Worm (Caenorhabditis elegans) whole organism, young adult: ENCODE measurements around the gene T01D3.6.

Source experiments
- B0019.2 ChIP-seq: fragments of 200-800 bp; sonication (Bioruptor generic); conservative IDR thresholded peaks from 2 replicates; pipeline ENCODE4 v1.3.6; 2022; ENCODE audit warnings: missing genetic modification reagents, missing genetic modification characterization, missing compliant biosample characterization
- B0336.3 ChIP-seq: fragments of 200-800 bp; sonication (Bioruptor generic); IDR thresholded peaks from 2 replicates; pipeline ENCODE4 v1.3.6; 2022; ENCODE audit warnings: missing genetic modification characterization, missing compliant biosample characterization
- C06A6.2 ChIP-seq: fragments of 200-800 bp; sonication (Bioruptor generic); conservative IDR thresholded peaks from 2 replicates; pipeline ENCODE4 v1.3.6; 2022; ENCODE audit warnings: missing genetic modification characterization, missing compliant biosample characterization
- K11D2.4 ChIP-seq: fragments of 200-800 bp; sonication (Bioruptor generic); IDR thresholded peaks from 2 replicates; pipeline ENCODE4 v1.3.6; 2022; ENCODE audit warnings: missing genetic modification reagents, missing genetic modification characterization, missing compliant biosample characterization
- T07F8.4 ChIP-seq: sonication (generic microtip); optimal IDR thresholded peaks from 2 replicates; lab custom pipeline; 2016; ENCODE audit warnings: mild to moderate bottlenecking, missing genetic modification characterization, moderate library complexity, missing compliant biosample characterization
- T26A5.8 ChIP-seq: sonication (generic microtip); optimal IDR thresholded peaks from 2 replicates; lab custom pipeline; 2016; ENCODE audit warnings: missing genetic modification characterization, missing compliant biosample characterization
- Y53G8AR.9 ChIP-seq: fragments of 200-800 bp; sonication (Bioruptor generic); conservative IDR thresholded peaks from 2 replicates; pipeline ENCODE4 v1.3.6; 2022; ENCODE audit warnings: missing genetic modification reagents, missing genetic modification characterization, missing compliant biosample characterization
- Y67H2A.10 ChIP-seq: fragments of 200-800 bp; sonication (Bioruptor generic); conservative IDR thresholded peaks from 2 replicates; pipeline ENCODE4 v1.3.6; 2022; ENCODE audit warnings: missing genetic modification reagents, missing genetic modification characterization, missing compliant biosample characterization
- akir-1 ChIP-seq: fragments of 200-800 bp; sonication (Bioruptor generic); optimal IDR thresholded peaks from 2 replicates; lab custom pipeline; 2018; ENCODE audit warnings: mild to moderate bottlenecking, missing genetic modification characterization, moderate library complexity, missing compliant biosample characterization
- aptf-2 ChIP-seq: fragments of 200-800 bp; sonication (Bioruptor generic); conservative IDR thresholded peaks from 2 replicates; pipeline ENCODE4 v1.3.6; 2022; ENCODE audit warnings: missing genetic modification reagents, missing genetic modification characterization, missing compliant biosample characterization
- attf-6 ChIP-seq: fragments of 200-800 bp; sonication (Bioruptor generic); IDR thresholded peaks from 2 replicates; pipeline ENCODE4 v1.3.6; 2022; ENCODE audit warnings: missing genetic modification reagents, missing genetic modification characterization, missing compliant biosample characterization
- ceh-100 ChIP-seq: fragments of 200-800 bp; sonication (Bioruptor generic); IDR thresholded peaks from 2 replicates; pipeline ENCODE4 v1.3.6; 2022; ENCODE audit warnings: missing genetic modification reagents, missing genetic modification characterization, missing compliant biosample characterization
- ceh-27 ChIP-seq: fragments of 200-800 bp; sonication (Bioruptor generic); optimal IDR thresholded peaks from 2 replicates; lab custom pipeline; 2018; ENCODE audit warnings: mild to moderate bottlenecking, missing genetic modification characterization, moderate library complexity, missing compliant biosample characterization
- ceh-40 ChIP-seq: fragments of 200-800 bp; sonication (Bioruptor generic); IDR thresholded peaks from 2 replicates; pipeline ENCODE4 v1.3.6; 2022; ENCODE audit warnings: missing genetic modification characterization, missing compliant biosample characterization
- ceh-79 ChIP-seq: sonication (generic microtip); optimal IDR thresholded peaks from 2 replicates; lab custom pipeline; 2017; ENCODE audit warnings: mild to moderate bottlenecking, missing genetic modification characterization, missing compliant biosample characterization
- chd-7 ChIP-seq: sonication (generic microtip); optimal IDR thresholded peaks from 2 replicates; lab custom pipeline; 2016; ENCODE audit warnings: mild to moderate bottlenecking, missing genetic modification characterization, moderate library complexity, missing compliant biosample characterization
- dox-1 ChIP-seq: fragments of 200-800 bp; sonication (Bioruptor generic); IDR thresholded peaks from 2 replicates; pipeline ENCODE4 v1.3.6; 2022; ENCODE audit warnings: missing genetic modification reagents, missing genetic modification characterization, missing compliant biosample characterization
- dpff-1 ChIP-seq: sonication (generic microtip); optimal IDR thresholded peaks from 2 replicates; lab custom pipeline; 2017; ENCODE audit warnings: mild to moderate bottlenecking, missing genetic modification characterization, missing compliant biosample characterization
- hlh-12 ChIP-seq: sonication (generic microtip); optimal IDR thresholded peaks from 2 replicates; lab custom pipeline; 2016; ENCODE audit warnings: missing genetic modification characterization, missing compliant biosample characterization
- lin-26 ChIP-seq: fragments of 200-800 bp; sonication (Bioruptor generic); IDR thresholded peaks from 2 replicates; pipeline ENCODE4 v1.3.6; 2022; ENCODE audit warnings: missing genetic modification reagents, missing genetic modification characterization, missing compliant biosample characterization
- lin-54 ChIP-seq: fragments of 200-800 bp; sonication (Bioruptor generic); optimal IDR thresholded peaks from 2 replicates; lab custom pipeline; 2018; ENCODE audit warnings: mild to moderate bottlenecking, missing genetic modification characterization, missing compliant biosample characterization
- lsy-27 ChIP-seq: sonication (generic microtip); optimal IDR thresholded peaks from 2 replicates; lab custom pipeline; 2017; ENCODE audit warnings: missing genetic modification characterization, mild to moderate bottlenecking, missing compliant biosample characterization, antibody characterized with exemption, missing genotype, borderline replicate concordance; ENCODE audit not compliant: insufficient read depth
- madf-3 ChIP-seq: fragments of 200-800 bp; sonication (Bioruptor generic); IDR thresholded peaks from 2 replicates; pipeline ENCODE4 v1.3.6; 2022; ENCODE audit warnings: missing genetic modification reagents, missing genetic modification characterization, missing compliant biosample characterization
- madf-6 ChIP-seq: fragments of 200-800 bp; sonication (Bioruptor generic); IDR thresholded peaks from 2 replicates; pipeline ENCODE4 v1.3.6; 2022; ENCODE audit warnings: missing genetic modification reagents, missing genetic modification characterization, missing compliant biosample characterization
- nfyb-1 ChIP-seq: fragments of 200-800 bp; sonication (Bioruptor generic); IDR thresholded peaks from 2 replicates; pipeline ENCODE4 v1.3.6; 2022; ENCODE audit warnings: missing genetic modification reagents, missing genetic modification characterization, missing compliant biosample characterization
- nhr-27 ChIP-seq: fragments of 200-800 bp; sonication (Bioruptor generic); optimal IDR thresholded peaks from 2 replicates; lab custom pipeline; 2018; ENCODE audit warnings: mild to moderate bottlenecking, missing genetic modification characterization, moderate library complexity, missing compliant biosample characterization
- rpc-1 ChIP-seq, 2 experiments: fragments of 150-350 bp in 1 of 2; sonication (generic microtip) in 1 of 2; optimal IDR thresholded peaks; 2 replicates each; lab custom pipeline; 2014 to 2018; ENCODE audit warnings: missing biosample characterization in 1 of 2, missing genetic modification characterization in 1 of 2, missing genetic modification reagents in 1 of 2, missing genotype in 1 of 2
- sdz-38 ChIP-seq: sonication (generic microtip); optimal IDR thresholded peaks from 2 replicates; lab custom pipeline; 2016; ENCODE audit warnings: missing genotype, missing genetic modification characterization, missing compliant biosample characterization
- sea-2 ChIP-seq: fragments of 200-800 bp; sonication (Bioruptor generic); IDR thresholded peaks from 2 replicates; pipeline ENCODE4 v1.3.6; 2022; ENCODE audit warnings: missing genetic modification characterization, missing compliant biosample characterization
- snpc-1.1 ChIP-seq: sonication (generic microtip); optimal IDR thresholded peaks from 2 replicates; lab custom pipeline; 2017; ENCODE audit warnings: missing genetic modification characterization, mild to moderate bottlenecking, missing compliant biosample characterization, antibody characterized with exemption, moderate library complexity, missing genotype, missing genetic modification reagents; ENCODE audit not compliant: insufficient read depth
- snpc-1.3 ChIP-seq: sonication (generic microtip); optimal IDR thresholded peaks from 2 replicates; lab custom pipeline; 2017; ENCODE audit warnings: missing genetic modification characterization, mild to moderate bottlenecking, missing compliant biosample characterization, antibody characterized with exemption, moderate library complexity, missing genotype, missing genetic modification reagents; ENCODE audit not compliant: insufficient read depth
- snpc-4 ChIP-seq, 5 experiments: fragments of 150-350 bp in 1 of 5; sonication (generic microtip) in 4 of 5; optimal IDR thresholded peaks; 2 replicates each; lab custom pipeline; 2014 to 2018; ENCODE audit warnings: missing genetic modification characterization in 5 of 5, missing biosample characterization in 3 of 5, antibody characterized with exemption in 2 of 5, mild to moderate bottlenecking in 2 of 5, missing compliant biosample characterization in 2 of 5, missing genotype in 2 of 5, moderate library complexity in 2 of 5, missing genetic modification reagents in 1 of 5
- tbx-9 ChIP-seq: sonication (generic microtip); optimal IDR thresholded peaks from 2 replicates; lab custom pipeline; 2016; ENCODE audit warnings: borderline replicate concordance, missing genetic modification characterization, inconsistent platforms, missing compliant biosample characterization
- zfh-2 ChIP-seq: fragments of 200-800 bp; sonication (Bioruptor generic); conservative IDR thresholded peaks from 2 replicates; pipeline ENCODE4 v1.3.6; 2022; ENCODE audit warnings: missing genetic modification reagents, missing genetic modification characterization, missing compliant biosample characterization
- ztf-18 ChIP-seq: sonication (generic microtip); optimal IDR thresholded peaks from 2 replicates; lab custom pipeline; 2016; ENCODE audit warnings: missing genotype, mild to moderate bottlenecking, missing genetic modification characterization, missing compliant biosample characterization

Gene T01D3.6

DNA sequence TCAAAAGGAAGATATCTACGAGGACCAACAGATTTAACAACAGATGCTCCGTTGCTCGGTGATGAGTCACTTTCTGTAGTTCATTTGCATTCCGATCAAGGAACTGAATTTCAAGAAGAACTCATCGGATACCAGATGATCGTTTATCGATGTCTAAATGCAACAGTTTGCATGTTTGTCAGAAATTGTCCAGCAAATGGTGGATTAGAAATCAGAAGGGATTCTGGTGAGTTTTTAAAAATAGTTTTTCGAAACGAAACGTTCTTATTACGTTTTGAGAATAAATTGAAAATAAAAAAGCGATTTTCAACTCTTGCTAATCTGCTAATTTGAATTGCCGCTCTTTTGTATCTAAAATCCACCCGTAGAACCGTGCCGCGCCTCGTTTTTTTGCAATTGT lies 36.8 kb upstream of the T01D3.6 start:
- no peak for TF ChIP-seq sea-2 (GFP tag; lab: Robert Waterston, UW)
- TF ChIP-seq chd-7 (tag; lab: Kevin White, UChicago), result no peak
- no peak for TF ChIP-seq T07F8.4
- no peak for TF ChIP-seq T26A5.8
- TF ChIP-seq ceh-100 (GFP tag; lab: Robert Waterston, UW), result no peak
- no peak for TF ChIP-seq dpff-1 (tag; lab: Kevin White, UChicago)
- TF ChIP-seq madf-3, result no peak
- no peak for TF ChIP-seq B0336.3 (GFP tag; lab: Robert Waterston, UW)
- TF ChIP-seq ztf-18 (tag; lab: Kevin White, UChicago), result no peak
- TF ChIP-seq lin-26, result no peak
- no peak for TF ChIP-seq akir-1 (GFP tag; lab: Kevin White, UChicago)
- TF ChIP-seq C06A6.2, result no peak
- TF ChIP-seq lsy-27, result no peak
- TF ChIP-seq, all 124 proteins: peak for 0

DNA sequence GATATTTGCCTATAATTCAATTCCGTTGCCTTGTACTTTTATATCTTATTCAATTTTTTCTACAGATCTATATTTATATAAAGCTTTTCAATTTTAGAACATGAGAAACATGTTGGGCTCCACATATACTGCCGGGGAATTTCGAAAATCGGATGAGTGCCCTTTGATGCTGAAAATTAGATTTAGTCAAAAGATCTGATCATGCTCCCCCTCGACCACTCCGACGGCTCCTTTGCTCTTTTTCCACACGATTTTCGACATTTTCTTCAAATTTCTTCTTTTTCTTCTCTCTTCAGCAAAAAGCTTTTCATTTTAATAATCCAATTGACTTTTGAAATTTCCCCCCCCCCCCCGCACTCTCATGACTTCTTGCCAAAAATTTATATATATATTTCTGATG lies 35.2 kb upstream of the T01D3.6 start:
- TF ChIP-seq ztf-18 (tag; lab: Kevin White, UChicago) (no peak), snpc-4 (GFP tag; optimal IDR thresholded peaks at IDR 0.05; lab: Kevin White, UChicago) (no peak), snpc-4 (tag; optimal IDR thresholded peaks at IDR 0.05; lab: Kevin White, UChicago) (no peak), Y53G8AR.9 (GFP tag; lab: Robert Waterston, UW) (no peak), lin-54 (no peak), aptf-2 (GFP tag; lab: Robert Waterston, UW) (no peak), ceh-79 (tag; lab: Kevin White, UChicago) (no peak), dox-1 (GFP tag; lab: Robert Waterston, UW) (no peak), nhr-27 (tag; lab: Kevin White, UChicago) (no peak), zfh-2 (GFP tag; lab: Robert Waterston, UW) (no peak), B0019.2 (GFP tag; lab: Robert Waterston, UW) (no peak), sea-2 (GFP tag; lab: Robert Waterston, UW) (no peak)

DNA sequence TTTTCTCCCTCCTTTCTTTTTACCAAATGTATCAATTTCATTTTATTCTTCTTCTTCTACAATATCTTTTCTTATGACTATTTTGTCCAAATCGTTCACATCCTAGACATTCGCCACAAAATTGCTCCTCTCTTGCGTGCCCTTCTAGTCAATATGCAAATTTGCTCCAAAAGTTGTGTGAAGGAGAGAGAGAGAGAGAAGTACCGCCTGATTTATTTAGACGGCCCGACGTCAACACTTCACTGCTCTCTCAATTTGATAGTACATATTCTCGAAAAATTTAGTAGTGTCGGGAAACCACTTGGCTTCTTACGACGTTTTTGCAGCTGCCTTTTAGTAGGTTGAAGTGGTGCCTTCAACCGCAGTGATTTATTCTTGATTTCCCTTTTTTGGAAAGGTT lies 30.1 kb upstream of the T01D3.6 start:
- TF ChIP-seq sdz-38 (tag; lab: Kevin White, UChicago) (no peak), ceh-27 (GFP tag; lab: Kevin White, UChicago) (peak; percentile 32)
- TF ChIP-seq, all 124 proteins: peak for 1

DNA sequence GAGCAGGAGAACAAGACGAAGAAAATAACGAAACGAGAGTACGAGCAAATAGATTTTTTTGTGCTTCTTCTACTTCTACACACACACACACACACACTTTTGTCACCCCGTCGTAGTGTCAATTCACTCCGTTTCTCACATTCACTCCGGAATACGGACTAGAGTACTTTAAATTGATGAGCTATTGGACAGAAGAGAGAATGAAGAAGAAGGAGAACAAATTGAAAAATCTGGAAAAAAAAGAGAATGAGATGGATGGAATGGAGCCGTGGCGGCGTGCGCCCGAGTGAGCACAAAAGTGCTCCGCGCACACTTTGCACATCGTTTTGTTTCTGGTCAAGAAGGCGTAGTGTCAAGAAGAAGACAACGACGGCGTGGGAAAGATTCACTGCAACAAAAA lies 29.1 kb upstream of the T01D3.6 start:
- TF ChIP-seq lin-26 (no peak), akir-1 (GFP tag; lab: Kevin White, UChicago) (no peak), snpc-1.3 (no peak), dpff-1 (tag; lab: Kevin White, UChicago) (no peak), nfyb-1 (GFP tag; lab: Robert Waterston, UW) (no peak), snpc-1.1 (tag; lab: Kevin White, UChicago) (no peak), tbx-9 (tag; lab: Kevin White, UChicago) (no peak), Y67H2A.10 (GFP tag; lab: Robert Waterston, UW) (no peak), ceh-79 (tag; lab: Kevin White, UChicago) (no peak), K11D2.4 (GFP tag; lab: Robert Waterston, UW) (no peak), hlh-12 (no peak), attf-6 (no peak), rpc-1 (optimal IDR thresholded peaks at IDR 0.05; lab: Kevin White, UChicago) (no peak), rpc-1 (tag; optimal IDR thresholded peaks at IDR 0.05; lab: Kevin White, UChicago) (no peak), ceh-40 (GFP tag; lab: Robert Waterston, UW) (no peak), madf-6 (GFP tag; lab: Robert Waterston, UW) (no peak)
